Worm (Caenorhabditis elegans) whole organism, midembryonic: ENCODE data around the gene T07C12.10.

Source experiments
- T22C8.4 ChIP-seq: fragments of 200-800 bp; sonication (Bioruptor generic); IDR thresholded peaks from 2 replicates; pipeline ENCODE4 v1.3.6; 2022; ENCODE audit warnings: missing genetic modification characterization, missing compliant biosample characterization
- cog-1 ChIP-seq: sonication (generic microtip); optimal IDR thresholded peaks from 2 replicates; lab custom pipeline; 2016; ENCODE audit warnings: missing genetic modification characterization, missing compliant biosample characterization
- flt-1 ChIP-seq: fragments of 200-800 bp; sonication (Bioruptor generic); IDR thresholded peaks from 2 replicates; pipeline ENCODE4 v1.3.6; 2022; ENCODE audit warnings: missing genetic modification characterization, missing compliant biosample characterization
- klf-2 ChIP-seq: fragments of 200-800 bp; sonication (Bioruptor generic); conservative IDR thresholded peaks from 2 replicates; pipeline ENCODE4 v1.3.6; 2022; ENCODE audit warnings: missing genetic modification reagents, missing genetic modification characterization, missing compliant biosample characterization
- ref-1 ChIP-seq: fragments of 200-800 bp; sonication (Bioruptor generic); conservative IDR thresholded peaks from 2 replicates; pipeline ENCODE4 v1.3.6; 2022; ENCODE audit warnings: missing genetic modification reagents, missing genetic modification characterization, missing compliant biosample characterization
- tab-1 ChIP-seq: fragments of 200-800 bp; sonication (Bioruptor generic); IDR thresholded peaks from 2 replicates; pipeline ENCODE4 v1.3.6; 2022; ENCODE audit warnings: missing genetic modification characterization, missing compliant biosample characterization
- ztf-23 ChIP-seq: fragments of 200-800 bp; sonication (Bioruptor generic); IDR thresholded peaks from 2 replicates; pipeline ENCODE4 v1.3.6; 2022; ENCODE audit warnings: missing genetic modification reagents, missing genetic modification characterization, missing compliant biosample characterization
- ztf-29 ChIP-seq: fragments of 200-800 bp; sonication (Bioruptor generic); IDR thresholded peaks from 2 replicates; pipeline ENCODE4 v1.3.6; 2022; ENCODE audit warnings: missing genetic modification reagents, missing genetic modification characterization, missing compliant biosample characterization

- TF ChIP-seq T22C8.4 (GFP tag; lab: Robert Waterston, UW) (no peak), flt-1 (GFP tag; lab: Robert Waterston, UW) (no peak), cog-1 (tag; lab: Kevin White, UChicago) (no peak), ztf-23 (GFP tag; lab: Robert Waterston, UW) (no peak), ref-1 (GFP tag; lab: Robert Waterston, UW) (no peak), tab-1 (GFP tag; lab: Robert Waterston, UW) (no peak), klf-2 (GFP tag; lab: Robert Waterston, UW) (no peak), ztf-29 (GFP tag; lab: Robert Waterston, UW) (no peak)
These were observed 29.6 kb downstream of the T07C12.10 start, which contains the start of the genes rmh-2 and suds-3 for ce11 chrV:9930612-9931065.
